Fruit fly (Drosophila melanogaster) whole organism, embryonic: ENCODE measurements around the gene HP1b.

Experiments used
- ATbp ChIP-seq: fragments of 200-800 bp; sonication (Bioruptor generic); optimal IDR thresholded peaks from 2 replicates; lab custom pipeline; 2017; ENCODE audit warnings: missing biosample characterization, mild to moderate bottlenecking, missing genetic modification characterization, missing genetic modification reagents
- Ada2b ChIP-seq: fragments of 200-800 bp; sonication (Bioruptor generic); IDR thresholded peaks from 2 replicates; pipeline ENCODE4 v1.3.6; 2022; ENCODE audit warnings: missing biosample characterization, missing genetic modification characterization
- C15 ChIP-seq: fragments of 200-800 bp; sonication (Bioruptor generic); IDR thresholded peaks from 3 replicates; pipeline ENCODE4 v1.3.6; 2022; ENCODE audit warnings: missing biosample characterization, missing genetic modification characterization
- CG10209 ChIP-seq: fragments of 200-800 bp; sonication (Bioruptor generic); optimal IDR thresholded peaks from 3 replicates; lab custom pipeline; 2017; ENCODE audit warnings: missing biosample characterization, mild to moderate bottlenecking, missing genetic modification characterization, missing genetic modification reagents
- CG11093 ChIP-seq: fragments of 200-800 bp; sonication (Bioruptor generic); IDR thresholded peaks from 3 replicates; pipeline ENCODE4 v1.3.6; 2022; ENCODE audit warnings: missing biosample characterization, missing genetic modification characterization
- CG11398 ChIP-seq: fragments of 200-800 bp; sonication (Bioruptor generic); optimal IDR thresholded peaks from 2 replicates; lab custom pipeline; 2016; ENCODE audit warnings: missing biosample characterization, missing genetic modification characterization
- CG11504 ChIP-seq: fragments of 200-800 bp; sonication (Bioruptor generic); optimal IDR thresholded peaks from 3 replicates; lab custom pipeline; 2019; ENCODE audit warnings: missing biosample characterization, mild to moderate bottlenecking, missing genetic modification characterization, moderate library complexity
- CG11695 ChIP-seq: fragments of 200-800 bp; sonication (Bioruptor generic); IDR thresholded peaks from 3 replicates; pipeline ENCODE4 v1.3.6; 2022; ENCODE audit warnings: missing biosample characterization, missing genetic modification characterization
- CG11696 ChIP-seq: fragments of 200-800 bp; sonication (Bioruptor generic); IDR thresholded peaks from 2 replicates; pipeline ENCODE4 v1.3.6; 2022; ENCODE audit warnings: missing biosample characterization, missing genetic modification characterization
- CG11723 ChIP-seq: fragments of 200-800 bp; sonication (Bioruptor generic); optimal IDR thresholded peaks from 2 replicates; lab custom pipeline; 2017; ENCODE audit warnings: missing biosample characterization, mild to moderate bottlenecking, missing genetic modification characterization
- CG1233 ChIP-seq: fragments of 200-800 bp; sonication (Bioruptor generic); optimal IDR thresholded peaks from 4 replicates; lab custom pipeline; 2018; ENCODE audit warnings: missing biosample characterization, mild to moderate bottlenecking, missing genetic modification characterization
- CG13894 ChIP-seq: fragments of 200-800 bp; sonication (Bioruptor generic); optimal IDR thresholded peaks from 3 replicates; lab custom pipeline; 2018; ENCODE audit warnings: missing biosample characterization, mild to moderate bottlenecking, missing genetic modification characterization, moderate library complexity
- CG15011 ChIP-seq: fragments of 200-800 bp; sonication (Bioruptor generic); optimal IDR thresholded peaks from 3 replicates; lab custom pipeline; 2018; ENCODE audit warnings: missing biosample characterization, mild to moderate bottlenecking, missing genetic modification characterization
- CG1602 ChIP-seq: fragments of 200-800 bp; sonication (Bioruptor generic); optimal IDR thresholded peaks from 3 replicates; lab custom pipeline; 2016; ENCODE audit warnings: missing biosample characterization, missing genetic modification characterization
- CG1603 ChIP-seq: fragments of 200-800 bp; sonication (Bioruptor generic); optimal IDR thresholded peaks from 2 replicates; lab custom pipeline; 2019; ENCODE audit warnings: missing biosample characterization, mild to moderate bottlenecking, missing genetic modification characterization, moderate library complexity
- CG1647 ChIP-seq: fragments of 200-800 bp; sonication (Bioruptor generic); optimal IDR thresholded peaks from 3 replicates; lab custom pipeline; 2016; ENCODE audit warnings: missing biosample characterization, missing genetic modification characterization
- CG17385 ChIP-seq: fragments of 200-800 bp; sonication (Bioruptor generic); optimal IDR thresholded peaks from 3 replicates; lab custom pipeline; 2018; ENCODE audit warnings: missing biosample characterization, mild to moderate bottlenecking, missing genetic modification characterization
- CG18262 ChIP-seq: fragments of 200-800 bp; optimal IDR thresholded peaks from 3 replicates; lab custom pipeline; 2019; ENCODE audit warnings: missing biosample characterization, mild to moderate bottlenecking, missing genetic modification characterization, moderate library complexity
- CG2120 ChIP-seq: fragments of 200-800 bp; sonication (Bioruptor generic); optimal IDR thresholded peaks from 3 replicates; lab custom pipeline; 2016; ENCODE audit warnings: missing biosample characterization, missing genetic modification characterization
- CG2199 ChIP-seq: fragments of 200-800 bp; sonication (Bioruptor generic); IDR thresholded peaks from 3 replicates; pipeline ENCODE4 v1.3.6; 2022; ENCODE audit warnings: missing biosample characterization, missing genetic modification characterization
- CG2202 ChIP-seq: fragments of 200-800 bp; sonication (Bioruptor generic); optimal IDR thresholded peaks from 2 replicates; lab custom pipeline; 2018; ENCODE audit warnings: missing biosample characterization, mild to moderate bottlenecking, missing genetic modification characterization
- CG30403 ChIP-seq: fragments of 200-800 bp; sonication (Bioruptor generic); optimal IDR thresholded peaks from 3 replicates; lab custom pipeline; 2016; ENCODE audit warnings: missing biosample characterization, missing genetic modification characterization
- CG32767 ChIP-seq: fragments of 200-800 bp; sonication (Bioruptor generic); IDR thresholded peaks from 2 replicates; pipeline ENCODE4 v1.3.6; 2022; ENCODE audit warnings: missing biosample characterization, missing genetic modification characterization
- CG4404 ChIP-seq: fragments of 200-800 bp; sonication (Bioruptor generic); IDR thresholded peaks from 2 replicates; pipeline ENCODE4 v1.3.6; 2022; ENCODE audit warnings: missing biosample characterization, missing genetic modification characterization
- CG5953 ChIP-seq: fragments of 200-800 bp; sonication (Bioruptor generic); IDR thresholded peaks from 2 replicates; pipeline ENCODE4 v1.3.6; 2022; ENCODE audit warnings: missing biosample characterization, missing genetic modification characterization
- CG6683 ChIP-seq: fragments of 200-800 bp; sonication (Bioruptor generic); optimal IDR thresholded peaks from 2 replicates; lab custom pipeline; 2017; ENCODE audit warnings: missing biosample characterization, mild to moderate bottlenecking, missing genetic modification characterization, missing genetic modification reagents
- CG8281 ChIP-seq: fragments of 200-800 bp; sonication (Bioruptor generic); optimal IDR thresholded peaks from 2 replicates; lab custom pipeline; 2018; ENCODE audit warnings: missing biosample characterization, mild to moderate bottlenecking, missing genetic modification characterization, moderate library complexity
- CG8388 ChIP-seq: fragments of 200-800 bp; sonication (Bioruptor generic); optimal IDR thresholded peaks from 2 replicates; lab custom pipeline; 2019; ENCODE audit warnings: missing biosample characterization, mild to moderate bottlenecking, missing genetic modification characterization, moderate library complexity
- CG8924 ChIP-seq: fragments of 200-800 bp; optimal IDR thresholded peaks from 3 replicates; lab custom pipeline; 2019; ENCODE audit warnings: missing biosample characterization, mild to moderate bottlenecking, missing genetic modification characterization, moderate library complexity
- CG8944 ChIP-seq: fragments of 200-800 bp; sonication (Bioruptor generic); optimal IDR thresholded peaks from 3 replicates; lab custom pipeline; 2016; ENCODE audit warnings: missing biosample characterization, missing genetic modification characterization
- Camta ChIP-seq: fragments of 200-800 bp; sonication (Bioruptor generic); optimal IDR thresholded peaks from 2 replicates; lab custom pipeline; 2016; ENCODE audit warnings: missing biosample characterization, missing genetic modification characterization
- D19A ChIP-seq: fragments of 200-800 bp; optimal IDR thresholded peaks from 3 replicates; lab custom pipeline; 2019; ENCODE audit warnings: missing biosample characterization, mild to moderate bottlenecking, missing genetic modification characterization, moderate library complexity
- Drgx ChIP-seq: fragments of 200-800 bp; sonication (Bioruptor generic); IDR thresholded peaks from 2 replicates; pipeline ENCODE4 v1.3.6; 2022; ENCODE audit warnings: missing biosample characterization, missing genetic modification characterization
- GATAe ChIP-seq: fragments of 200-800 bp; sonication (Bioruptor generic); conservative IDR thresholded peaks from 2 replicates; pipeline ENCODE4 v1.3.6; 2022; ENCODE audit warnings: missing biosample characterization, missing genetic modification characterization
- HLH3B ChIP-seq: fragments of 200-800 bp; sonication (Bioruptor generic); IDR thresholded peaks from 2 replicates; pipeline ENCODE4 v1.3.6; 2022; ENCODE audit warnings: missing biosample characterization, missing genetic modification characterization
- Jarid2 ChIP-seq: fragments of 200-800 bp; sonication (Bioruptor generic); optimal IDR thresholded peaks from 3 replicates; lab custom pipeline; 2017; ENCODE audit warnings: mild to moderate bottlenecking, missing biosample characterization, missing genetic modification reagents, missing genetic modification characterization
- Lim3 ChIP-seq: fragments of 200-800 bp; sonication (Bioruptor generic); IDR thresholded peaks from 2 replicates; pipeline ENCODE4 v1.3.6; 2022; ENCODE audit warnings: missing biosample characterization, missing genetic modification characterization
- Myb ChIP-seq: fragments of 200-800 bp; sonication (Bioruptor generic); optimal IDR thresholded peaks from 2 replicates; lab custom pipeline; 2016; ENCODE audit warnings: missing biosample characterization, missing genetic modification characterization
- Poxn ChIP-seq: fragments of 200-800 bp; sonication (Bioruptor generic); IDR thresholded peaks from 2 replicates; pipeline ENCODE4 v1.3.6; 2022; ENCODE audit warnings: missing biosample characterization, missing genetic modification characterization
- Ssrp ChIP-seq: fragments of 200-800 bp; sonication (Bioruptor generic); optimal IDR thresholded peaks from 2 replicates; lab custom pipeline; 2018; ENCODE audit warnings: missing biosample characterization, mild to moderate bottlenecking, missing genetic modification characterization, moderate library complexity
- az2 ChIP-seq: fragments of 200-800 bp; sonication (Bioruptor generic); optimal IDR thresholded peaks from 3 replicates; lab custom pipeline; 2016; ENCODE audit warnings: missing biosample characterization, missing genetic modification characterization
- ems ChIP-seq: fragments of 200-800 bp; sonication (Bioruptor generic); optimal IDR thresholded peaks from 3 replicates; lab custom pipeline; 2016; ENCODE audit warnings: missing biosample characterization, missing genetic modification characterization
- eve ChIP-seq, 2 experiments: fragments of >200 bp; optimal IDR thresholded peaks; 2 replicates each; lab custom pipeline; 2017; ENCODE audit warnings: missing biosample characterization in 2 of 2, missing genetic modification characterization in 2 of 2
- grn ChIP-seq: fragments of 200-800 bp; sonication (Bioruptor generic); optimal IDR thresholded peaks from 3 replicates; lab custom pipeline; 2017; ENCODE audit warnings: missing biosample characterization, missing genetic modification characterization
- klu ChIP-seq: fragments of 200-800 bp; sonication (Bioruptor generic); IDR thresholded peaks from 2 replicates; pipeline ENCODE4 v1.3.6; 2022; ENCODE audit warnings: missing biosample characterization, missing genetic modification characterization
- repo ChIP-seq: fragments of 200-800 bp; sonication (Bioruptor generic); optimal IDR thresholded peaks from 2 replicates; lab custom pipeline; 2016; ENCODE audit warnings: missing biosample characterization, missing genetic modification characterization
- sc ChIP-seq, 3 experiments: fragments of >200 bp in 2 of 3; fragments of 200-800 bp in 1 of 3; sonication (Bioruptor generic) in 1 of 3; optimal IDR thresholded peaks; 2 replicates in 2 of 3; 3 replicates in 1 of 3; lab custom pipeline; 2017; ENCODE audit warnings: mild to moderate bottlenecking in 1 of 3, missing biosample characterization in 1 of 3, missing genetic modification characterization in 1 of 3, missing genetic modification reagents in 1 of 3
- sd ChIP-seq: fragments of 200-800 bp; sonication (Bioruptor generic); optimal IDR thresholded peaks from 3 replicates; lab custom pipeline; 2018; ENCODE audit warnings: missing biosample characterization, mild to moderate bottlenecking, missing genetic modification characterization, moderate library complexity
- toy ChIP-seq: fragments of 200-800 bp; sonication (Bioruptor generic); IDR thresholded peaks from 2 replicates; pipeline ENCODE4 v1.3.6; 2022; ENCODE audit warnings: missing biosample characterization, missing genetic modification characterization
- unpg ChIP-seq: fragments of 200-800 bp; sonication (Bioruptor generic); optimal IDR thresholded peaks from 3 replicates; lab custom pipeline; 2018; ENCODE audit warnings: missing biosample characterization, mild to moderate bottlenecking, missing genetic modification characterization, moderate library complexity

Gene HP1b

dm6 chrX:9041789-9042456 is 38.9 kb upstream of the HP1b start (continued):
- TF ChIP-seq Ada2b (peak; percentile 25; the same call in 1 of the 2 replicates), CG1233 (GFP tag; lab: Kevin White, UChicago) (peak; percentile 25), Poxn (no peak), Drgx (GFP tag; lab: Robert Waterston, UW) (peak; percentile 33), repo (no peak), CG30403 (GFP tag; lab: Kevin White, UChicago) (peak; percentile 68), az2 (peak; percentile 56), unpg (GFP tag; lab: Kevin White, UChicago) (peak; percentile 8), eve (GFP tag; optimal IDR thresholded peaks at IDR 0.05; lab: Kevin White, UChicago) (peak in 1 of 2 experiments; percentile 78), CG1602 (GFP tag; lab: Kevin White, UChicago) (peak; percentile 44), Jarid2 (no peak), sd (tag; lab: Kevin White, UChicago) (no peak), ATbp (GFP tag; lab: Kevin White, UChicago) (peak; percentile 35), CG2120 (no peak), CG10209 (peak; percentile 64), Lim3 (GFP tag; lab: Robert Waterston, UW) (no peak), CG18262 (tag; lab: Kevin White, UChicago) (peak; percentile 85), CG11093 (GFP tag; lab: Robert Waterston, UW) (peak; percentile 61; the same call in 2 of the 3 replicates), CG6683 (GFP tag; lab: Kevin White, UChicago) (no peak), CG2202 (tag; lab: Kevin White, UChicago) (no peak), CG1647 (GFP tag; lab: Kevin White, UChicago) (no peak), D19A (tag; lab: Kevin White, UChicago) (peak; percentile 48), CG1603 (tag; lab: Kevin White, UChicago) (peak; percentile 20), klu (GFP tag; lab: Robert Waterston, UW) (no peak), Ssrp (peak; percentile 58), ems (GFP tag; lab: Kevin White, UChicago) (peak; percentile 37), CG8924 (tag; lab: Kevin White, UChicago) (peak; percentile 50), CG11695 (GFP tag; lab: Robert Waterston, UW) (peak; percentile 57; the same call in 2 of the 3 replicates), CG11723 (GFP tag; lab: Kevin White, UChicago) (peak; percentile 5), CG8388 (peak; percentile 46), CG13894 (no peak), CG15011 (GFP tag; lab: Kevin White, UChicago) (no peak), Myb (GFP tag; lab: Kevin White, UChicago) (no peak), Camta (peak; percentile 46), HLH3B (GFP tag; lab: Robert Waterston, UW) (0 out of 2 replicates have a peak, but pooled peaks have one; percentile 44), CG11398 (GFP tag; lab: Kevin White, UChicago) (no peak), grn (GFP tag; lab: Kevin White, UChicago) (no peak), CG11696 (GFP tag; lab: Robert Waterston, UW) (no peak), sc (optimal IDR thresholded peaks at IDR 0.05; lab: Kevin White, UChicago) (no peak), sc (GFP tag; optimal IDR thresholded peaks at IDR 0.05; lab: Kevin White, UChicago) (peak; percentile 26), GATAe (no peak), toy (GFP tag; lab: Robert Waterston, UW) (no peak), CG8281 (tag; lab: Kevin White, UChicago) (peak; percentile 1), CG17385 (peak; percentile 60), CG2199 (GFP tag; lab: Robert Waterston, UW) (no peak), C15 (no peak), CG11504 (peak; percentile 75), CG4404 (GFP tag; lab: Robert Waterston, UW) (0 out of 2 replicates have a peak, but pooled peaks have one; percentile 38), CG32767 (GFP tag; lab: Robert Waterston, UW) (peak; percentile 25; the same call in 1 of the 2 replicates), CG8944 (GFP tag; lab: Kevin White, UChicago) (no peak), CG5953 (GFP tag; lab: Robert Waterston, UW) (no peak)
